Fruit fly (Drosophila melanogaster) whole organism, embryonic: ENCODE data around the gene Ttc19.

Source experiments
- Aef1 ChIP-seq: fragments of 200-800 bp; sonication (Bioruptor generic); IDR thresholded peaks from 3 replicates; pipeline ENCODE4 v1.3.6; 2022; ENCODE audit warnings: missing biosample characterization, missing genetic modification characterization
- CG10274 ChIP-seq: fragments of 200-800 bp; sonication (Bioruptor generic); optimal IDR thresholded peaks from 3 replicates; lab custom pipeline; 2017; ENCODE audit warnings: missing biosample characterization, mild to moderate bottlenecking, missing genetic modification characterization
- CG11085 ChIP-seq: fragments of 200-800 bp; sonication (Bioruptor generic); IDR thresholded peaks from 2 replicates; pipeline ENCODE4 v1.3.6; 2022; ENCODE audit warnings: missing biosample characterization, missing genetic modification characterization
- CG11247 ChIP-seq: fragments of 200-800 bp; sonication (Bioruptor generic); IDR thresholded peaks from 2 replicates; pipeline ENCODE4 v1.3.6; 2022; ENCODE audit warnings: missing biosample characterization, missing genetic modification characterization
- CG11504 ChIP-seq: fragments of 200-800 bp; sonication (Bioruptor generic); optimal IDR thresholded peaks from 3 replicates; lab custom pipeline; 2019; ENCODE audit warnings: missing biosample characterization, mild to moderate bottlenecking, missing genetic modification characterization, moderate library complexity
- CG11695 ChIP-seq: fragments of 200-800 bp; sonication (Bioruptor generic); IDR thresholded peaks from 3 replicates; pipeline ENCODE4 v1.3.6; 2022; ENCODE audit warnings: missing biosample characterization, missing genetic modification characterization
- CG12659 ChIP-seq: fragments of 200-800 bp; sonication (Bioruptor generic); optimal IDR thresholded peaks from 3 replicates; lab custom pipeline; 2017; ENCODE audit warnings: mild to moderate bottlenecking, missing biosample characterization, missing genetic modification reagents, missing genetic modification characterization
- CG12769 ChIP-seq: fragments of 200-800 bp; sonication (Bioruptor generic); optimal IDR thresholded peaks from 2 replicates; lab custom pipeline; 2019; ENCODE audit warnings: missing biosample characterization, mild to moderate bottlenecking, missing genetic modification characterization, moderate library complexity
- CG14014 ChIP-seq: fragments of 200-800 bp; sonication (Bioruptor generic); IDR thresholded peaks from 2 replicates; pipeline ENCODE4 v1.3.6; 2022; ENCODE audit warnings: missing biosample characterization, missing genetic modification characterization
- CG14441 ChIP-seq: fragments of 200-800 bp; sonication (Bioruptor generic); IDR thresholded peaks from 2 replicates; pipeline ENCODE4 v1.3.6; 2022; ENCODE audit warnings: missing biosample characterization, missing genetic modification characterization
- CG16815 ChIP-seq: fragments of 200-800 bp; sonication (Bioruptor generic); optimal IDR thresholded peaks from 3 replicates; lab custom pipeline; 2017; ENCODE audit warnings: missing biosample characterization, mild to moderate bottlenecking, missing genetic modification characterization
- CG17186 ChIP-seq: fragments of 200-800 bp; sonication (Bioruptor generic); optimal IDR thresholded peaks from 3 replicates; lab custom pipeline; 2017; ENCODE audit warnings: missing biosample characterization, missing genetic modification reagents, missing genetic modification characterization
- CG17359 ChIP-seq: fragments of 200-800 bp; sonication (Bioruptor generic); optimal IDR thresholded peaks from 3 replicates; lab custom pipeline; 2018; ENCODE audit warnings: missing biosample characterization, mild to moderate bottlenecking, missing genetic modification characterization, moderate library complexity
- CG1832 ChIP-seq: fragments of 200-800 bp; sonication (Bioruptor generic); optimal IDR thresholded peaks from 2 replicates; lab custom pipeline; 2017; ENCODE audit warnings: missing biosample characterization, mild to moderate bottlenecking, missing genetic modification characterization, inconsistent platforms
- CG18619 ChIP-seq: fragments of 200-800 bp; sonication (Bioruptor generic); optimal IDR thresholded peaks from 3 replicates; lab custom pipeline; 2017; ENCODE audit warnings: missing biosample characterization, mild to moderate bottlenecking, missing genetic modification characterization
- CG2120 ChIP-seq: fragments of 200-800 bp; sonication (Bioruptor generic); optimal IDR thresholded peaks from 3 replicates; lab custom pipeline; 2016; ENCODE audit warnings: missing biosample characterization, missing genetic modification characterization
- CG2875 ChIP-seq: fragments of 200-800 bp; sonication (Bioruptor generic); optimal IDR thresholded peaks from 2 replicates; lab custom pipeline; 2017; ENCODE audit warnings: missing biosample characterization, mild to moderate bottlenecking, missing genetic modification characterization, missing genetic modification reagents
- CG30431 ChIP-seq: fragments of 200-800 bp; sonication (Bioruptor generic); optimal IDR thresholded peaks from 2 replicates; lab custom pipeline; 2017; ENCODE audit warnings: missing biosample characterization, missing genetic modification characterization
- CG3281 ChIP-seq: fragments of 200-800 bp; sonication (Bioruptor generic); optimal IDR thresholded peaks from 3 replicates; lab custom pipeline; 2017; ENCODE audit warnings: missing biosample characterization, mild to moderate bottlenecking, missing genetic modification characterization
- CG5953 ChIP-seq: fragments of 200-800 bp; sonication (Bioruptor generic); IDR thresholded peaks from 2 replicates; pipeline ENCODE4 v1.3.6; 2022; ENCODE audit warnings: missing biosample characterization, missing genetic modification characterization
- CG7928 ChIP-seq: fragments of 200-800 bp; sonication (Bioruptor generic); optimal IDR thresholded peaks from 2 replicates; lab custom pipeline; 2017; ENCODE audit warnings: missing biosample characterization, mild to moderate bottlenecking, missing genetic modification characterization
- CG7963 ChIP-seq: fragments of 200-800 bp; sonication (Bioruptor generic); IDR thresholded peaks from 3 replicates; pipeline ENCODE4 v1.3.6; 2022; ENCODE audit warnings: missing biosample characterization, missing genetic modification characterization; ENCODE audit not compliant: partially characterized antibody
- CG8388 ChIP-seq: fragments of 200-800 bp; sonication (Bioruptor generic); optimal IDR thresholded peaks from 2 replicates; lab custom pipeline; 2019; ENCODE audit warnings: missing biosample characterization, mild to moderate bottlenecking, missing genetic modification characterization, moderate library complexity
- CHES-1-like ChIP-seq: fragments of 200-800 bp; sonication (Bioruptor generic); optimal IDR thresholded peaks from 2 replicates; lab custom pipeline; 2016; ENCODE audit warnings: missing biosample characterization, missing genetic modification characterization
- CkIIα-i1 ChIP-seq: fragments of 200-800 bp; sonication (Bioruptor generic); IDR thresholded peaks from 2 replicates; pipeline ENCODE4 v1.3.6; 2022; ENCODE audit warnings: missing biosample characterization, missing genetic modification characterization
- D ChIP-seq, 2 experiments: fragments of 200-800 bp in 1 of 2; fragments of >200 bp in 1 of 2; sonication (Bioruptor generic) in 1 of 2; optimal IDR thresholded peaks; 2 replicates in 1 of 2; 3 replicates in 1 of 2; lab custom pipeline; 2017; ENCODE audit warnings: mild to moderate bottlenecking in 1 of 2, missing biosample characterization in 1 of 2, missing genetic modification characterization in 1 of 2, missing genetic modification reagents in 1 of 2
- D19A ChIP-seq: fragments of 200-800 bp; optimal IDR thresholded peaks from 3 replicates; lab custom pipeline; 2019; ENCODE audit warnings: missing biosample characterization, mild to moderate bottlenecking, missing genetic modification characterization, moderate library complexity
- Gsc ChIP-seq: fragments of 200-800 bp; sonication (Bioruptor generic); IDR thresholded peaks from 2 replicates; pipeline ENCODE4 v1.3.6; 2022; ENCODE audit warnings: missing biosample characterization, missing genetic modification characterization
- Meics ChIP-seq: fragments of 200-800 bp; sonication (Bioruptor generic); optimal IDR thresholded peaks from 2 replicates; lab custom pipeline; 2017; ENCODE audit warnings: missing biosample characterization, mild to moderate bottlenecking, missing genetic modification characterization
- NFAT ChIP-seq: fragments of 200-800 bp; sonication (Bioruptor generic); IDR thresholded peaks from 2 replicates; pipeline ENCODE4 v1.3.6; 2022; ENCODE audit warnings: missing biosample characterization, missing genetic modification characterization
- Sox100B ChIP-seq: fragments of 200-800 bp; sonication (Bioruptor generic); optimal IDR thresholded peaks from 3 replicates; lab custom pipeline; 2018; ENCODE audit warnings: missing biosample characterization, mild to moderate bottlenecking, missing genetic modification characterization
- Ssrp ChIP-seq: fragments of 200-800 bp; sonication (Bioruptor generic); optimal IDR thresholded peaks from 2 replicates; lab custom pipeline; 2018; ENCODE audit warnings: missing biosample characterization, mild to moderate bottlenecking, missing genetic modification characterization, moderate library complexity
- Vsx1 ChIP-seq: fragments of 200-800 bp; sonication (Bioruptor generic); optimal IDR thresholded peaks from 2 replicates; lab custom pipeline; 2017; ENCODE audit warnings: missing biosample characterization, mild to moderate bottlenecking, missing genetic modification characterization, missing genetic modification reagents
- YL-1 ChIP-seq: fragments of 200-800 bp; sonication (Bioruptor generic); optimal IDR thresholded peaks from 3 replicates; lab custom pipeline; 2017; ENCODE audit warnings: missing biosample characterization, mild to moderate bottlenecking, missing genetic modification characterization
- bbx ChIP-seq: fragments of 200-800 bp; sonication (Bioruptor generic); IDR thresholded peaks from 2 replicates; pipeline ENCODE4 v1.3.6; 2022; ENCODE audit warnings: missing biosample characterization, missing genetic modification characterization; ENCODE audit not compliant: partially characterized antibody
- bowl ChIP-seq: fragments of 200-800 bp; sonication (Bioruptor generic); IDR thresholded peaks from 2 replicates; pipeline ENCODE4 v1.3.6; 2022; ENCODE audit warnings: missing biosample characterization, missing genetic modification characterization
- br ChIP-seq: fragments of >200 bp; optimal IDR thresholded peaks from 2 replicates; lab custom pipeline; 2017
- esg ChIP-seq: fragments of 200-800 bp; sonication (Bioruptor generic); conservative IDR thresholded peaks from 2 replicates; pipeline ENCODE4 v1.3.6; 2022; ENCODE audit warnings: missing biosample characterization, missing genetic modification characterization
- ewg ChIP-seq: fragments of 200-800 bp; sonication (Bioruptor generic); optimal IDR thresholded peaks from 3 replicates; lab custom pipeline; 2017; ENCODE audit warnings: mild to moderate bottlenecking, missing biosample characterization, missing genetic modification reagents, missing genetic modification characterization
- gt ChIP-seq: fragments of 200-800 bp; sonication (Bioruptor generic); IDR thresholded peaks from 2 replicates; pipeline ENCODE4 v1.3.6; 2022; ENCODE audit warnings: missing biosample characterization, missing genetic modification characterization
- inv ChIP-seq: fragments of 200-800 bp; sonication (Bioruptor generic); IDR thresholded peaks from 2 replicates; pipeline ENCODE4 v1.3.6; 2022; ENCODE audit warnings: missing biosample characterization, missing genetic modification characterization; ENCODE audit not compliant: partially characterized antibody
- lola ChIP-seq, 3 experiments: fragments of >200 bp in 2 of 3; fragments of 200-800 bp in 1 of 3; sonication (Bioruptor generic) in 1 of 3; optimal IDR thresholded peaks; 2 replicates each; lab custom pipeline; 2017 to 2019; ENCODE audit warnings: missing biosample characterization in 3 of 3, missing genetic modification characterization in 3 of 3, mild to moderate bottlenecking in 1 of 3, moderate library complexity in 1 of 3
- nom ChIP-seq: fragments of 200-800 bp; sonication (Bioruptor generic); optimal IDR thresholded peaks from 2 replicates; lab custom pipeline; 2017; ENCODE audit warnings: missing biosample characterization, missing genetic modification characterization, mild to moderate bottlenecking, moderate library complexity, missing genetic modification reagents
- pfk ChIP-seq: fragments of 200-800 bp; sonication (Bioruptor generic); optimal IDR thresholded peaks from 2 replicates; lab custom pipeline; 2018; ENCODE audit warnings: missing biosample characterization, mild to moderate bottlenecking, missing genetic modification characterization, moderate library complexity
- prd ChIP-seq, 3 experiments: fragments of >200 bp in 2 of 3; fragments of 200-800 bp in 1 of 3; sonication (Bioruptor generic) in 1 of 3; optimal IDR thresholded peaks in 2 of 3; IDR thresholded peaks in 1 of 3; 2 replicates in 2 of 3; 3 replicates in 1 of 3; pipeline versions ENCODE4 v1.3.6 to Lab custom; 2017 to 2022; ENCODE audit warnings: missing biosample characterization in 1 of 3, missing genetic modification characterization in 1 of 3
- schlank ChIP-seq: fragments of 200-800 bp; sonication (Bioruptor generic); optimal IDR thresholded peaks from 2 replicates; lab custom pipeline; 2018; ENCODE audit warnings: missing biosample characterization, mild to moderate bottlenecking, missing genetic modification characterization
- tio ChIP-seq: fragments of 200-800 bp; sonication (Bioruptor generic); optimal IDR thresholded peaks from 2 replicates; lab custom pipeline; 2017; ENCODE audit warnings: missing biosample characterization, missing genetic modification characterization, inconsistent platforms
- zen ChIP-seq: fragments of 200-800 bp; sonication (Bioruptor generic); optimal IDR thresholded peaks from 3 replicates; lab custom pipeline; 2018; ENCODE audit warnings: missing biosample characterization, mild to moderate bottlenecking, missing genetic modification characterization, moderate library complexity
- zfh1 ChIP-seq: fragments of 200-800 bp; sonication (Bioruptor generic); IDR thresholded peaks from 3 replicates; pipeline ENCODE4 v1.3.6; 2022; ENCODE audit warnings: missing biosample characterization, missing genetic modification characterization

Gene Ttc19

dm6 chr2L:19053860-19054515 lies 9.0 kb upstream of the Ttc19 start, which contains the start of gene CG10492 (continued):
- TF ChIP-seq tio (GFP tag; lab: Kevin White, UChicago) (no peak), D (optimal IDR thresholded peaks at IDR 0.05; lab: Kevin White, UChicago) (no peak), D (GFP tag; optimal IDR thresholded peaks at IDR 0.05; lab: Kevin White, UChicago) (no peak), CG5953 (GFP tag; lab: Robert Waterston, UW) (no peak), CG14441 (GFP tag; lab: Robert Waterston, UW) (no peak), CG7963 (no peak), NFAT (GFP tag; lab: Robert Waterston, UW) (peak; percentile 52), CG2120 (no peak), Ssrp (tag; lab: Kevin White, UChicago) (no peak), CG18619 (GFP tag; lab: Kevin White, UChicago) (no peak), bowl (no peak), CG8388 (no peak), YL-1 (GFP tag; lab: Kevin White, UChicago) (peak; percentile 79), zfh1 (GFP tag; lab: Robert Waterston, UW) (no peak), Gsc (no peak), CG7928 (no peak), CG12659 (GFP tag; lab: Kevin White, UChicago) (peak; percentile 68), D19A (tag; lab: Kevin White, UChicago) (no peak), CG14014 (GFP tag; lab: Robert Waterston, UW) (no peak), CG1832 (no peak), CG12769 (no peak), pfk (GFP tag; lab: Kevin White, UChicago) (no peak), CG2875 (no peak), Sox100B (GFP tag; lab: Kevin White, UChicago) (no peak), lola (GFP tag; optimal IDR thresholded peaks at IDR 0.05; lab: Kevin White, UChicago) (no peak), CG11695 (no peak), br (lab: Kevin White, UChicago) (no peak), inv (GFP tag; lab: Robert Waterston, UW) (no peak), bbx (GFP tag; lab: Robert Waterston, UW) (no peak), CG30431 (GFP tag; lab: Kevin White, UChicago) (no peak), CG11085 (GFP tag; lab: Robert Waterston, UW) (no peak), CG17186 (GFP tag; lab: Kevin White, UChicago) (peak; percentile 31), prd (optimal IDR thresholded peaks at IDR 0.05; lab: Kevin White, UChicago) (no peak), prd (GFP tag; IDR thresholded peaks at IDR 0.05; lab: Robert Waterston, UW) (no peak), zen (tag; lab: Kevin White, UChicago) (peak; percentile 14), CG16815 (GFP tag; lab: Kevin White, UChicago) (no peak), CHES-1-like (no peak), Aef1 (GFP tag; lab: Robert Waterston, UW) (no peak; the same call in 2 of the 3 replicates), nom (GFP tag; lab: Kevin White, UChicago) (peak; percentile 28), CG17359 (tag; lab: Kevin White, UChicago) (no peak), CG11247 (GFP tag; lab: Robert Waterston, UW) (no peak), CG11504 (tag; lab: Kevin White, UChicago) (peak; percentile 26), esg (GFP tag; lab: Robert Waterston, UW) (no peak), schlank (tag; lab: Kevin White, UChicago) (no peak), Vsx1 (no peak), CG3281 (no peak), Meics (GFP tag; lab: Kevin White, UChicago) (no peak), CkIIα-i1 (GFP tag; lab: Robert Waterston, UW) (no peak), CG10274 (GFP tag; lab: Kevin White, UChicago) (no peak), gt (GFP tag; lab: Robert Waterston, UW) (no peak), ewg (GFP tag; lab: Kevin White, UChicago) (no peak)
